Fruit fly (Drosophila melanogaster): Measurements from ENCODE around the gene Shawl.

Shawl gene

dm6 chr2L:9400153-9400552, 14.8 kb downstream of the Shawl start (continued):
- TF ChIP-seq inv (GFP tag; IDR thresholded peaks at IDR 0.05; ENCODE audit: partially characterized antibody) (no peak), CG32767 (GFP tag; IDR thresholded peaks at IDR 0.05) (no peak), Vsx1 (GFP tag; optimal IDR thresholded peaks at IDR 0.05) (no peak), ATbp (GFP tag; optimal IDR thresholded peaks at IDR 0.05) (no peak), CG11696 (GFP tag; IDR thresholded peaks at IDR 0.05) (no peak), Fer1 (GFP tag; optimal IDR thresholded peaks at IDR 0.05) (peak; percentile 57), lab (GFP tag; optimal IDR thresholded peaks at IDR 0.05) (peak; percentile 60), CG2678 (tag; optimal IDR thresholded peaks at IDR 0.05) (no peak), CG15514 (GFP tag; optimal IDR thresholded peaks at IDR 0.05) (peak; percentile 12), CG10431 (GFP tag; optimal IDR thresholded peaks at IDR 0.05) (no peak), CG12299 (tag; optimal IDR thresholded peaks at IDR 0.05) (no peak), gem (tag; optimal IDR thresholded peaks at IDR 0.05) (peak; percentile 53), CG31365 (tag; optimal IDR thresholded peaks at IDR 0.05) (no peak), scrt (GFP tag; optimal IDR thresholded peaks at IDR 0.05) (peak; percentile 33), Sox100B (GFP tag; optimal IDR thresholded peaks at IDR 0.05) (peak; percentile 15), Oli (tag; optimal IDR thresholded peaks at IDR 0.05) (peak; percentile 19), Camta (GFP tag; optimal IDR thresholded peaks at IDR 0.05) (no peak), Ptx1 (GFP tag; IDR thresholded peaks at IDR 0.05) (0 out of 2 replicates have a peak, but pooled peaks have one; percentile 26), CG17385 (GFP tag; optimal IDR thresholded peaks at IDR 0.05) (peak; percentile 14), CG11456 (GFP tag; IDR thresholded peaks at IDR 0.05) (no peak), Hr51 (GFP tag; optimal IDR thresholded peaks at IDR 0.05) (peak in 1 of 2 experiments; percentile 41), gcm2 (GFP tag; optimal IDR thresholded peaks at IDR 0.05) (no peak), Dad (GFP tag; optimal IDR thresholded peaks at IDR 0.05) (no peak), dysf (GFP tag; IDR thresholded peaks at IDR 0.05) (peak; percentile 29; the same call in 1 of the 3 replicates), CG13123 (GFP tag; optimal IDR thresholded peaks at IDR 0.05) (no peak), run (tag; optimal IDR thresholded peaks at IDR 0.05) (no peak), CG8359 (GFP tag; optimal IDR thresholded peaks at IDR 0.05; ENCODE audit: borderline replicate concordance) (no peak), hbn (GFP tag; IDR thresholded peaks at IDR 0.05; ENCODE audit: partially characterized antibody) (no peak), C15 (GFP tag; IDR thresholded peaks at IDR 0.05) (no peak), CG4424 (GFP tag; optimal IDR thresholded peaks at IDR 0.05) (no peak), row (GFP tag; IDR thresholded peaks at IDR 0.05) (peak; percentile 65), CG9797 (GFP tag; optimal IDR thresholded peaks at IDR 0.05) (no peak), Spps (tag; optimal IDR thresholded peaks at IDR 0.05) (no peak), unpg (GFP tag; optimal IDR thresholded peaks at IDR 0.05) (no peak), Drgx (GFP tag; IDR thresholded peaks at IDR 0.05) (no peak), CG7928 (GFP tag; optimal IDR thresholded peaks at IDR 0.05) (no peak), CG8765 (GFP tag; IDR thresholded peaks at IDR 0.05) (no peak), bcd (GFP tag; optimal IDR thresholded peaks at IDR 0.05) (peak; percentile 26), sens (GFP tag) (peak; percentile 61), CG3065 (GFP tag; optimal IDR thresholded peaks at IDR 0.05) (no peak), gsb-n (tag; optimal IDR thresholded peaks at IDR 0.05) (no peak), CG9215 (GFP tag; IDR thresholded peaks at IDR 0.05) (peak; percentile 15; the same call in 1 of the 2 replicates), gt (GFP tag; IDR thresholded peaks at IDR 0.05) (no peak), Hmr (GFP tag; optimal IDR thresholded peaks at IDR 0.05) (peak; percentile 44), CG12155 (GFP tag; optimal IDR thresholded peaks at IDR 0.05) (no peak), CG1233 (GFP tag; optimal IDR thresholded peaks at IDR 0.05) (no peak), gro (GFP tag; optimal IDR thresholded peaks at IDR 0.05) (no peak), CG18764 (GFP tag; optimal IDR thresholded peaks at IDR 0.05) (no peak), CG15073 (GFP tag; optimal IDR thresholded peaks at IDR 0.05) (no peak), CG4854 (GFP tag; optimal IDR thresholded peaks at IDR 0.05) (no peak), CG3281 (GFP tag; optimal IDR thresholded peaks at IDR 0.05) (peak; percentile 28)
